Fruit fly (Drosophila melanogaster) whole organism, adult: ENCODE results near the gene CG32643.

Experiments used
- CG12768 ChIP-seq: fragments of 200-800 bp; sonication (Bioruptor generic); optimal IDR thresholded peaks from 2 replicates; lab custom pipeline; 2017; ENCODE audit warnings: missing biosample characterization, missing genetic modification characterization, mild to moderate bottlenecking, moderate library complexity, missing genetic modification reagents
- CG1620 ChIP-seq: fragments of 200-800 bp; sonication (Bioruptor generic); optimal IDR thresholded peaks from 2 replicates; lab custom pipeline; 2016; ENCODE audit warnings: missing biosample characterization, missing genetic modification characterization
- CG5204 ChIP-seq: fragments of 200-800 bp; sonication (Bioruptor generic); optimal IDR thresholded peaks from 2 replicates; lab custom pipeline; 2016; ENCODE audit warnings: missing biosample characterization, missing genetic modification characterization
- CG7045 ChIP-seq: fragments of 200-800 bp; sonication (Bioruptor generic); optimal IDR thresholded peaks from 2 replicates; lab custom pipeline; 2017; ENCODE audit warnings: missing biosample characterization, mild to moderate bottlenecking, missing genetic modification characterization
- CG7101 ChIP-seq: fragments of 200-800 bp; sonication (Bioruptor generic); optimal IDR thresholded peaks from 2 replicates; lab custom pipeline; 2018; ENCODE audit warnings: missing biosample characterization, mild to moderate bottlenecking, missing genetic modification characterization, moderate library complexity
- Clk ChIP-seq: fragments of 200-800 bp; sonication (Bioruptor generic); optimal IDR thresholded peaks from 2 replicates; lab custom pipeline; 2017; ENCODE audit warnings: missing biosample characterization, missing genetic modification characterization
- Crg-1 ChIP-seq: fragments of 200-800 bp; sonication (Bioruptor generic); optimal IDR thresholded peaks from 2 replicates; lab custom pipeline; 2016; ENCODE audit warnings: missing biosample characterization, missing genetic modification characterization
- Mnt ChIP-seq: fragments of 200-800 bp; sonication (Bioruptor generic); optimal IDR thresholded peaks from 2 replicates; lab custom pipeline; 2016; ENCODE audit warnings: missing biosample characterization, mild to moderate bottlenecking, missing genetic modification characterization
- bab1 ChIP-seq: fragments of 200-800 bp; sonication (Bioruptor generic); optimal IDR thresholded peaks from 3 replicates; lab custom pipeline; 2019; ENCODE audit warnings: missing biosample characterization, mild to moderate bottlenecking, missing genetic modification characterization, moderate library complexity
- kay ChIP-seq: fragments of 200-800 bp; sonication (Bioruptor generic); peaks from one replicate; lab custom pipeline; 2016; ENCODE audit warnings: missing biosample characterization, missing genetic modification characterization, borderline replicate concordance
- pad ChIP-seq: fragments of 200-800 bp; sonication (Bioruptor generic); optimal IDR thresholded peaks from 3 replicates; lab custom pipeline; 2017; ENCODE audit warnings: missing biosample characterization, missing genetic modification characterization, mild to moderate bottlenecking, moderate library complexity, missing genetic modification reagents
- toe ChIP-seq: fragments of 200-800 bp; sonication (Bioruptor generic); optimal IDR thresholded peaks from 2 replicates; lab custom pipeline; 2016; ENCODE audit warnings: missing biosample characterization, missing genetic modification characterization

dm6 chrX:13023777-13024176, 39.5 kb downstream of the CG32643 start:
- TF ChIP-seq pad (GFP tag; lab: Kevin White, UChicago) (no peak), CG1620 (GFP tag; lab: Kevin White, UChicago) (no peak), Clk (no peak), CG7101 (tag; lab: Kevin White, UChicago) (no peak), CG7045 (GFP tag; lab: Kevin White, UChicago) (no peak), Mnt (GFP tag; lab: Kevin White, UChicago) (no peak), kay (GFP tag; lab: Kevin White, UChicago) (no peak), toe (no peak), CG12768 (GFP tag; lab: Kevin White, UChicago) (no peak), bab1 (GFP tag; lab: Kevin White, UChicago) (no peak), Crg-1 (GFP tag; lab: Kevin White, UChicago) (no peak), CG5204 (GFP tag; lab: Kevin White, UChicago) (no peak)
